Fruit fly (Drosophila melanogaster): Measurements from ENCODE around the gene CG10098.

DNA sequence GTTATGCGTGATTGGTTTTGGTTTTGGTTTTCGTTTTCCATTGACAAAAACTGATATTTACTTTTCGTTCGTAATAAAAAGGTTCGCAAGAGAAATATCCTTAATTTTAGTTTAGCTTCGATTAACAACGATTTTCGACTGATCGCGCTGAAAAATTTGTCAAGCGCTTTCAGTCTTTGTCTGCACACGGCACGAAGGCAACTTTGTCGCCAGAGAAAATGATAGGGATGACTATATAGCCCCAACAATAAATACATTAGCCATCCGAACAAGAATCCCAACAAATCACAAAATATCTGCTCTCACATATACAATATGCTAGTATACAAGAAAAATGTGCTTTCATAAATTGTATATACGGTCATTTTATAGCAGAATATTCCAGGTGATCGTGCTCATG is 6.8 kb upstream of the CG10098 start, which contains the start of gene Mlp84B:
- no peak for TF ChIP-seq CG8478 (optimal IDR thresholded peaks at IDR 0.05)
- no peak for TF ChIP-seq CTCF (optimal IDR thresholded peaks at IDR 0.05)
